Worm (Caenorhabditis elegans) whole organism, early embryonic: ENCODE data around the gene glb-29.

Source experiments
- B0310.2 ChIP-seq: sonication (generic microtip); optimal IDR thresholded peaks from 2 replicates; lab custom pipeline; 2016; ENCODE audit warnings: mild to moderate bottlenecking, missing genetic modification characterization, missing compliant biosample characterization
- F13C5.2 ChIP-seq: sonication (generic microtip); optimal IDR thresholded peaks from 2 replicates; lab custom pipeline; 2017; ENCODE audit warnings: mild to moderate bottlenecking, missing genetic modification characterization, inconsistent platforms, missing compliant biosample characterization
- aly-1 ChIP-seq: sonication (generic microtip); optimal IDR thresholded peaks from 2 replicates; lab custom pipeline; 2016; ENCODE audit warnings: missing genetic modification characterization, missing compliant biosample characterization
- ama-1 ChIP-seq: fragments of 150-350 bp; optimal IDR thresholded peaks from 2 replicates; lab custom pipeline; 2014
- ceh-13 ChIP-seq: fragments of 200-800 bp; sonication (Bioruptor generic); optimal IDR thresholded peaks from 2 replicates; lab custom pipeline; 2018; ENCODE audit warnings: mild to moderate bottlenecking, missing genetic modification characterization, missing compliant biosample characterization
- ceh-36 ChIP-seq: sonication (generic microtip); optimal IDR thresholded peaks from 2 replicates; lab custom pipeline; 2016; ENCODE audit warnings: missing genetic modification characterization, inconsistent platforms, missing compliant biosample characterization
- ets-7 ChIP-seq: sonication (generic microtip); optimal IDR thresholded peaks from 2 replicates; lab custom pipeline; 2016; ENCODE audit warnings: missing genotype, missing genetic modification characterization, missing compliant biosample characterization
- flt-1 ChIP-seq: fragments of 200-800 bp; sonication (Bioruptor generic); IDR thresholded peaks from 2 replicates; pipeline ENCODE4 v1.3.6; 2022; ENCODE audit warnings: missing genetic modification characterization, missing compliant biosample characterization
- hmbx-1 ChIP-seq: sonication (generic microtip); optimal IDR thresholded peaks from 2 replicates; lab custom pipeline; 2016; ENCODE audit warnings: mild to moderate bottlenecking, missing genetic modification characterization, missing compliant biosample characterization
- hmg-4 ChIP-seq: fragments of 200-800 bp; sonication (Bioruptor generic); optimal IDR thresholded peaks from 2 replicates; lab custom pipeline; 2018; ENCODE audit warnings: mild to moderate bottlenecking, missing genetic modification characterization, missing compliant biosample characterization
- hnd-1 ChIP-seq: sonication (generic microtip); optimal IDR thresholded peaks from 2 replicates; lab custom pipeline; 2016; ENCODE audit warnings: missing genetic modification characterization, missing compliant biosample characterization
- pes-1 ChIP-seq: fragments of 200-800 bp; sonication (Bioruptor generic); IDR thresholded peaks from 2 replicates; pipeline ENCODE4 v1.3.6; 2022; ENCODE audit warnings: missing genetic modification reagents, missing genetic modification characterization, missing compliant biosample characterization
- scrt-1 ChIP-seq: fragments of 200-800 bp; sonication (Bioruptor generic); IDR thresholded peaks from 2 replicates; pipeline ENCODE4 v1.3.6; 2022; ENCODE audit warnings: missing genetic modification characterization, missing compliant biosample characterization
- sea-1 ChIP-seq: fragments of 200-800 bp; sonication (Bioruptor generic); conservative IDR thresholded peaks from 2 replicates; pipeline ENCODE4 v1.3.6; 2022; ENCODE audit warnings: missing genetic modification characterization, missing compliant biosample characterization
- tbx-11 ChIP-seq: fragments of 200-800 bp; sonication (Bioruptor generic); IDR thresholded peaks from 2 replicates; pipeline ENCODE4 v1.3.6; 2022; ENCODE audit warnings: missing genetic modification characterization, missing compliant biosample characterization
- tbx-37 ChIP-seq: fragments of 200-800 bp; sonication (Bioruptor generic); conservative IDR thresholded peaks from 2 replicates; pipeline ENCODE4 v1.3.6; 2022; ENCODE audit warnings: missing genetic modification reagents, missing genetic modification characterization, missing compliant biosample characterization
- tra-4 ChIP-seq: sonication (generic microtip); optimal IDR thresholded peaks from 2 replicates; lab custom pipeline; 2017; ENCODE audit warnings: missing genetic modification characterization, missing compliant biosample characterization

glb-29 gene

ce11 chrII:11974048-11974995, 34.5 kb upstream of the glb-29 start:
- TF ChIP-seq hmbx-1 (tag; lab: Kevin White, UChicago) (peak; percentile 44), tbx-37 (GFP tag; lab: Robert Waterston, UW) (no peak), aly-1 (tag; lab: Kevin White, UChicago) (no peak), ets-7 (no peak), pes-1 (GFP tag; lab: Robert Waterston, UW) (0 out of 2 replicates have a peak, but pooled peaks have one; percentile 21), B0310.2 (peak; percentile 56), flt-1 (GFP tag; lab: Robert Waterston, UW) (no peak), hnd-1 (no peak), ceh-13 (GFP tag; lab: Kevin White, UChicago) (no peak), sea-1 (GFP tag; lab: Robert Waterston, UW) (0 out of 2 replicates have a peak, but pooled peaks have one; percentile 40), ama-1 (lab: Kevin White, UChicago) (peak; percentile 85), tbx-11 (GFP tag; lab: Robert Waterston, UW) (no peak), F13C5.2 (no peak), scrt-1 (GFP tag; lab: Robert Waterston, UW) (no peak), hmg-4 (GFP tag; lab: Kevin White, UChicago) (peak; percentile 23), ceh-36 (no peak), tra-4 (tag; lab: Kevin White, UChicago) (no peak)

ce11 chrII:11976727-11977259, 32.1 kb upstream of the glb-29 start:
- no peak for TF ChIP-seq aly-1 (tag; lab: Kevin White, UChicago)
- no peak for TF ChIP-seq hnd-1

- TF ChIP-seq flt-1 (GFP tag; lab: Robert Waterston, UW) (peak; percentile 32; the same call in 1 of the 2 replicates), hmg-4 (GFP tag; lab: Kevin White, UChicago) (peak; percentile 34), hnd-1 (no peak), aly-1 (tag; lab: Kevin White, UChicago) (no peak), scrt-1 (GFP tag; lab: Robert Waterston, UW) (peak; percentile 57; the same call in 1 of the 2 replicates), ama-1 (lab: Kevin White, UChicago) (peak; percentile 78)
These were observed 31.5 kb upstream of the glb-29 start, which contains the start of gene Y17G7B.21 for ce11 chrII:11977363-11977762. Gene Y17G7B.21 (minus strand): TSS chrII:11977661.

ce11 chrII:11978478-11978877, 30.4 kb upstream of the glb-29 start:
- TF ChIP-seq F13C5.2: no peak
- no peak for TF ChIP-seq ceh-36
- no peak for TF ChIP-seq ets-7
- TF ChIP-seq scrt-1 (GFP tag; lab: Robert Waterston, UW): no peak
- TF ChIP-seq ama-1 (lab: Kevin White, UChicago): no peak
- no peak for TF ChIP-seq B0310.2
- no peak for TF ChIP-seq tbx-37 (GFP tag; lab: Robert Waterston, UW)
- TF ChIP-seq tra-4 (tag; lab: Kevin White, UChicago): no peak
- TF ChIP-seq hnd-1: no peak
- no peak for TF ChIP-seq aly-1 (tag; lab: Kevin White, UChicago)
- TF ChIP-seq hmbx-1 (tag; lab: Kevin White, UChicago): no peak
- TF ChIP-seq hmg-4 (GFP tag; lab: Kevin White, UChicago): no peak
- TF ChIP-seq sea-1 (GFP tag; lab: Robert Waterston, UW): no peak
- TF ChIP-seq ceh-13 (GFP tag; lab: Kevin White, UChicago): no peak
- TF ChIP-seq pes-1 (GFP tag; lab: Robert Waterston, UW): no peak
- no peak for TF ChIP-seq tbx-11 (GFP tag; lab: Robert Waterston, UW)
- no peak for TF ChIP-seq flt-1 (GFP tag; lab: Robert Waterston, UW)

- TF ChIP-seq scrt-1 (GFP tag; lab: Robert Waterston, UW): no peak
- no peak for TF ChIP-seq flt-1 (GFP tag; lab: Robert Waterston, UW)
- no peak for TF ChIP-seq ets-7
- TF ChIP-seq hnd-1: no peak
- TF ChIP-seq hmbx-1 (tag; lab: Kevin White, UChicago): no peak
- no peak for TF ChIP-seq F13C5.2
- no peak for TF ChIP-seq aly-1 (tag; lab: Kevin White, UChicago)
- no peak for TF ChIP-seq ama-1 (lab: Kevin White, UChicago)
- TF ChIP-seq B0310.2: no peak
- TF ChIP-seq tra-4 (tag; lab: Kevin White, UChicago): no peak
- TF ChIP-seq sea-1 (GFP tag; lab: Robert Waterston, UW): no peak
- no peak for TF ChIP-seq ceh-36
- no peak for TF ChIP-seq pes-1 (GFP tag; lab: Robert Waterston, UW)
- TF ChIP-seq tbx-37 (GFP tag; lab: Robert Waterston, UW): no peak
- no peak for TF ChIP-seq ceh-13 (GFP tag; lab: Kevin White, UChicago)
These were observed 30.0 kb upstream of the glb-29 start for ce11 chrII:11978920-11979319.

ce11 chrII:11979449-11980095, 29.3 kb upstream of the glb-29 start, which contains the start of the genes ash-2 and Y17G7B.20:
Gene ash-2 (plus strand): TSS chrII:11979838.
Gene Y17G7B.20 (minus strand): TSS chrII:11979844.
- TF ChIP-seq hmg-4 (GFP tag; lab: Kevin White, UChicago) (peak; percentile 58), ama-1 (lab: Kevin White, UChicago) (peak; percentile 72), flt-1 (GFP tag; lab: Robert Waterston, UW) (no peak), ceh-36 (no peak), F13C5.2 (peak; percentile 74)
